Worm (Caenorhabditis elegans): ENCODE measurements around the gene rabs-5.

The rabs-5 gene

DNA sequence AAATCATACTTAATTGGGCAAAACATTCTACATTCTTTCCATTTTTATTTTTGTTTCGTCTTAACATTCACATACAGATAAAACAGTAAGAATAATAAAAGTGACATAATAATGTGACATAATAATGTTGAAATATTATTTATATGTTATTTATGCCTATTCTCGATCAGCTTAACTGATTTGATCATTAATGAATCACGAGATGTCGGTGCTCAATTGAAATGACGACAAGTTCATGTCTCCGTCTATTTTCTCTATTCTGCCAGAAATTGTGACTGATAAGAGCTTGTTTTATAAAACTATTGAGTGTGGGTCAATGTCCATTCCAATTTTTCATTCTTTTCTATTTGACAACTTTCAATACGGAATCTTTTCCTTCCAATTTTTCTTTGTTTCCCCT lies 44.3 kb upstream of the rabs-5 start:
- no peak for TF ChIP-seq akir-1 (GFP tag; optimal IDR thresholded peaks at IDR 0.05)
- no peak for TF ChIP-seq ztf-26 (tag; optimal IDR thresholded peaks at IDR 0.05)
- TF ChIP-seq ceh-91 (GFP tag; IDR thresholded peaks at IDR 0.05), result no peak
- no peak for TF ChIP-seq hsf-1 (GFP tag; IDR thresholded peaks at IDR 0.05)
- TF ChIP-seq C17E4.6 (GFP tag; IDR thresholded peaks at IDR 0.05), result no peak
- no peak for TF ChIP-seq ztf-25 (GFP tag; IDR thresholded peaks at IDR 0.05)
- TF ChIP-seq somi-1 (GFP tag; optimal IDR thresholded peaks at IDR 0.05), result no peak
- no peak for TF ChIP-seq F22D6.2 (tag; optimal IDR thresholded peaks at IDR 0.05)
- TF ChIP-seq Y95B8A.8 (GFP tag; IDR thresholded peaks at IDR 0.05), result no peak
- TF ChIP-seq hlh-12 (tag; optimal IDR thresholded peaks at IDR 0.05), result no peak
- TF ChIP-seq ztf-6 (GFP tag; IDR thresholded peaks at IDR 0.05), result no peak
- no peak for TF ChIP-seq snpc-4 (GFP tag; optimal IDR thresholded peaks at IDR 0.05)
- peak in 1 of 4 experiments; percentile 13 for TF ChIP-seq snpc-4 (tag; optimal IDR thresholded peaks at IDR 0.05)
- TF ChIP-seq nhr-27 (tag; optimal IDR thresholded peaks at IDR 0.05), result no peak
- no peak for TF ChIP-seq madf-3 (GFP tag; IDR thresholded peaks at IDR 0.05)
- TF ChIP-seq athp-1 (tag; optimal IDR thresholded peaks at IDR 0.05), result no peak
- TF ChIP-seq lin-35 (GFP tag; optimal IDR thresholded peaks at IDR 0.05), result no peak
- no peak for TF ChIP-seq ztf-3 (GFP tag; optimal IDR thresholded peaks at IDR 0.05)
- TF ChIP-seq F10E7.11 (tag; optimal IDR thresholded peaks at IDR 0.05), result no peak
- TF ChIP-seq ztf-22 (GFP tag; optimal IDR thresholded peaks at IDR 0.05), result peak; percentile 32
- no peak for TF ChIP-seq hrde-1 (tag; optimal IDR thresholded peaks at IDR 0.05; ENCODE audit: borderline replicate concordance)
- no peak for TF ChIP-seq F37B4.10 (GFP tag; IDR thresholded peaks at IDR 0.05)
- no peak for TF ChIP-seq Y56A3A.18 (GFP tag; IDR thresholded peaks at IDR 0.05)
- TF ChIP-seq ceh-58 (GFP tag; IDR thresholded peaks at IDR 0.05), result no peak
- TF ChIP-seq lir-1 (GFP tag; conservative IDR thresholded peaks at IDR 0.05), result no peak
- no peak for TF ChIP-seq him-1 (tag; optimal IDR thresholded peaks at IDR 0.05)
- no peak for TF ChIP-seq K11D2.4 (GFP tag; IDR thresholded peaks at IDR 0.05)
- TF ChIP-seq nfyb-1 (GFP tag; IDR thresholded peaks at IDR 0.05), result no peak
- no peak for TF ChIP-seq attf-6 (GFP tag; IDR thresholded peaks at IDR 0.05)
- TF ChIP-seq unc-62 (GFP tag; optimal IDR thresholded peaks at IDR 0.05), result peak; percentile 84
- no peak for TF ChIP-seq B0019.2 (GFP tag; conservative IDR thresholded peaks at IDR 0.05)
- TF ChIP-seq snpc-1.3 (tag; optimal IDR thresholded peaks at IDR 0.05; ENCODE audit: insufficient read depth), result no peak
- TF ChIP-seq zfh-2 (GFP tag; conservative IDR thresholded peaks at IDR 0.05), result no peak
- no peak for TF ChIP-seq repo-1 (tag; optimal IDR thresholded peaks at IDR 0.05)
- TF ChIP-seq T07F8.4 (tag; optimal IDR thresholded peaks at IDR 0.05), result no peak
- TF ChIP-seq egl-18 (GFP tag; IDR thresholded peaks at IDR 0.05), result no peak
- peak; percentile 78 for TF ChIP-seq nhr-80 (tag; optimal IDR thresholded peaks at IDR 0.05)
- no peak for TF ChIP-seq F49E8.2 (tag; optimal IDR thresholded peaks at IDR 0.05; ENCODE audit: insufficient read depth)
- TF ChIP-seq let-607 (tag; optimal IDR thresholded peaks at IDR 0.05), result no peak
- peak; percentile 3 for TF ChIP-seq atf-7 (tag; optimal IDR thresholded peaks at IDR 0.05)
- TF ChIP-seq pha-4 (tag; optimal IDR thresholded peaks at IDR 0.05), result no peak
- TF ChIP-seq attf-5 (GFP tag; optimal IDR thresholded peaks at IDR 0.05), result no peak
- no peak for TF ChIP-seq T26A5.8 (tag; optimal IDR thresholded peaks at IDR 0.05)
- TF ChIP-seq tbp1 (GFP tag; optimal IDR thresholded peaks at IDR 0.05), result peak; percentile 2
- TF ChIP-seq hmg-20 (GFP tag; IDR thresholded peaks at IDR 0.05), result no peak
- TF ChIP-seq nhr-179 (tag; optimal IDR thresholded peaks at IDR 0.05), result no peak
- TF ChIP-seq B0261.1 (tag; optimal IDR thresholded peaks at IDR 0.05), result no peak
- TF ChIP-seq hlh-26 (GFP tag; conservative IDR thresholded peaks at IDR 0.05), result no peak
- TF ChIP-seq ets-4 (GFP tag; optimal IDR thresholded peaks at IDR 0.05), result no peak
